Fruit fly (Drosophila melanogaster) whole organism, embryonic: ENCODE results near the gene Syn1.

Experiments used
- Abd-B ChIP-seq: fragments of 200-800 bp; sonication (Bioruptor generic); optimal IDR thresholded peaks from 2 replicates; lab custom pipeline; 2018; ENCODE audit warnings: missing biosample characterization, mild to moderate bottlenecking, missing genetic modification characterization, moderate library complexity
- Antp ChIP-seq: fragments of 200-800 bp; sonication (Bioruptor generic); optimal IDR thresholded peaks from 3 replicates; lab custom pipeline; 2016; ENCODE audit warnings: missing biosample characterization, missing genetic modification characterization
- B-H2 ChIP-seq: fragments of 200-800 bp; sonication (Bioruptor generic); optimal IDR thresholded peaks from 2 replicates; lab custom pipeline; 2018; ENCODE audit warnings: missing biosample characterization, mild to moderate bottlenecking, missing genetic modification characterization
- CG10543 ChIP-seq: fragments of 200-800 bp; sonication (Bioruptor generic); optimal IDR thresholded peaks from 3 replicates; lab custom pipeline; 2017; ENCODE audit warnings: missing biosample characterization, mild to moderate bottlenecking, missing genetic modification characterization, moderate library complexity
- CG11085 ChIP-seq: fragments of 200-800 bp; sonication (Bioruptor generic); IDR thresholded peaks from 2 replicates; pipeline ENCODE4 v1.3.6; 2022; ENCODE audit warnings: missing biosample characterization, missing genetic modification characterization
- CG11504 ChIP-seq: fragments of 200-800 bp; sonication (Bioruptor generic); optimal IDR thresholded peaks from 3 replicates; lab custom pipeline; 2019; ENCODE audit warnings: missing biosample characterization, mild to moderate bottlenecking, missing genetic modification characterization, moderate library complexity
- CG12071 ChIP-seq: fragments of 200-800 bp; sonication (Bioruptor generic); optimal IDR thresholded peaks from 3 replicates; lab custom pipeline; 2018; ENCODE audit warnings: missing biosample characterization, mild to moderate bottlenecking, missing genetic modification characterization
- CG12155 ChIP-seq: fragments of 200-800 bp; sonication (Bioruptor generic); optimal IDR thresholded peaks from 3 replicates; lab custom pipeline; 2016; ENCODE audit warnings: missing biosample characterization, missing genetic modification characterization
- CG1603 ChIP-seq: fragments of 200-800 bp; sonication (Bioruptor generic); optimal IDR thresholded peaks from 2 replicates; lab custom pipeline; 2019; ENCODE audit warnings: missing biosample characterization, mild to moderate bottlenecking, missing genetic modification characterization, moderate library complexity
- CG16863 ChIP-seq: fragments of 200-800 bp; sonication (Bioruptor generic); optimal IDR thresholded peaks from 3 replicates; lab custom pipeline; 2016; ENCODE audit warnings: missing biosample characterization, missing genetic modification characterization
- CG17361 ChIP-seq: fragments of 200-800 bp; sonication (Bioruptor generic); IDR thresholded peaks from 3 replicates; pipeline ENCODE4 v1.3.6; 2022; ENCODE audit warnings: missing biosample characterization, missing genetic modification characterization
- CG1832 ChIP-seq: fragments of 200-800 bp; sonication (Bioruptor generic); optimal IDR thresholded peaks from 2 replicates; lab custom pipeline; 2017; ENCODE audit warnings: missing biosample characterization, mild to moderate bottlenecking, missing genetic modification characterization, inconsistent platforms
- CG18476 ChIP-seq: fragments of 200-800 bp; sonication (Bioruptor generic); optimal IDR thresholded peaks from 2 replicates; lab custom pipeline; 2016; ENCODE audit warnings: missing biosample characterization, mild to moderate bottlenecking, missing genetic modification characterization
- CG2120 ChIP-seq: fragments of 200-800 bp; sonication (Bioruptor generic); optimal IDR thresholded peaks from 3 replicates; lab custom pipeline; 2016; ENCODE audit warnings: missing biosample characterization, missing genetic modification characterization
- CG30431 ChIP-seq: fragments of 200-800 bp; sonication (Bioruptor generic); optimal IDR thresholded peaks from 2 replicates; lab custom pipeline; 2017; ENCODE audit warnings: missing biosample characterization, missing genetic modification characterization
- CG32767 ChIP-seq: fragments of 200-800 bp; sonication (Bioruptor generic); IDR thresholded peaks from 2 replicates; pipeline ENCODE4 v1.3.6; 2022; ENCODE audit warnings: missing biosample characterization, missing genetic modification characterization
- CG3995 ChIP-seq: fragments of 200-800 bp; sonication (Bioruptor generic); optimal IDR thresholded peaks from 3 replicates; lab custom pipeline; 2016; ENCODE audit warnings: missing biosample characterization, missing genetic modification characterization
- CG4282 ChIP-seq: fragments of 200-800 bp; sonication (Bioruptor generic); optimal IDR thresholded peaks from 2 replicates; lab custom pipeline; 2016; ENCODE audit warnings: missing biosample characterization, missing genetic modification characterization
- CG4360 ChIP-seq: fragments of 200-800 bp; sonication (Bioruptor generic); IDR thresholded peaks from 2 replicates; pipeline ENCODE4 v1.3.6; 2022; ENCODE audit warnings: missing biosample characterization, missing genetic modification characterization
- CG7745 ChIP-seq: fragments of 200-800 bp; sonication (Bioruptor generic); optimal IDR thresholded peaks from 2 replicates; lab custom pipeline; 2018; ENCODE audit warnings: missing biosample characterization, mild to moderate bottlenecking, missing genetic modification characterization, moderate library complexity
- CG9609 ChIP-seq: fragments of 200-800 bp; sonication (Bioruptor generic); optimal IDR thresholded peaks from 3 replicates; lab custom pipeline; 2016; ENCODE audit warnings: missing biosample characterization, missing genetic modification characterization
- CG9876 ChIP-seq: fragments of 200-800 bp; sonication (Bioruptor generic); optimal IDR thresholded peaks from 2 replicates; lab custom pipeline; 2016; ENCODE audit warnings: missing biosample characterization, missing genetic modification characterization
- CG9932 ChIP-seq: fragments of 200-800 bp; sonication (Bioruptor generic); IDR thresholded peaks from 2 replicates; pipeline ENCODE4 v1.3.6; 2022; ENCODE audit warnings: missing biosample characterization, missing genetic modification characterization
- Doc2 ChIP-seq: fragments of 200-800 bp; sonication (Bioruptor generic); IDR thresholded peaks from 2 replicates; pipeline ENCODE4 v1.3.6; 2022; ENCODE audit warnings: missing biosample characterization, missing genetic modification characterization
- Drgx ChIP-seq: fragments of 200-800 bp; sonication (Bioruptor generic); IDR thresholded peaks from 2 replicates; pipeline ENCODE4 v1.3.6; 2022; ENCODE audit warnings: missing biosample characterization, missing genetic modification characterization
- HLH3B ChIP-seq: fragments of 200-800 bp; sonication (Bioruptor generic); IDR thresholded peaks from 2 replicates; pipeline ENCODE4 v1.3.6; 2022; ENCODE audit warnings: missing biosample characterization, missing genetic modification characterization
- Lim3 ChIP-seq: fragments of 200-800 bp; sonication (Bioruptor generic); IDR thresholded peaks from 2 replicates; pipeline ENCODE4 v1.3.6; 2022; ENCODE audit warnings: missing biosample characterization, missing genetic modification characterization
- Nf-YA ChIP-seq: fragments of 200-800 bp; sonication (Bioruptor generic); IDR thresholded peaks from 2 replicates; pipeline ENCODE4 v1.3.6; 2022; ENCODE audit warnings: missing biosample characterization, missing genetic modification characterization
- Taf1 ChIP-seq: fragments of 200-800 bp; sonication (Bioruptor generic); IDR thresholded peaks from 2 replicates; pipeline ENCODE4 v1.3.6; 2022; ENCODE audit warnings: missing biosample characterization, missing genetic modification characterization
- Xrp1 ChIP-seq: fragments of 200-800 bp; sonication (Bioruptor generic); IDR thresholded peaks from 2 replicates; pipeline ENCODE4 v1.3.6; 2022; ENCODE audit warnings: missing biosample characterization, missing genetic modification characterization
- bigmax ChIP-seq: fragments of 200-800 bp; sonication (Bioruptor generic); optimal IDR thresholded peaks from 2 replicates; lab custom pipeline; 2018; ENCODE audit warnings: missing biosample characterization, mild to moderate bottlenecking, missing genetic modification characterization
- bowl ChIP-seq: fragments of 200-800 bp; sonication (Bioruptor generic); IDR thresholded peaks from 2 replicates; pipeline ENCODE4 v1.3.6; 2022; ENCODE audit warnings: missing biosample characterization, missing genetic modification characterization
- chif ChIP-seq, 2 experiments: fragments of 200-800 bp; sonication (Bioruptor generic); optimal IDR thresholded peaks; 3 replicates each; lab custom pipeline; 2016; ENCODE audit warnings: missing biosample characterization in 2 of 2, missing genetic modification characterization in 2 of 2
- croc ChIP-seq: fragments of 200-800 bp; sonication (Bioruptor generic); conservative IDR thresholded peaks from 3 replicates; pipeline ENCODE4 v1.3.6; 2022; ENCODE audit warnings: missing biosample characterization, missing genetic modification characterization
- dan ChIP-seq: fragments of 200-800 bp; sonication (Bioruptor generic); IDR thresholded peaks from 2 replicates; pipeline ENCODE4 v1.3.6; 2022; ENCODE audit warnings: missing biosample characterization, missing genetic modification characterization
- dimm ChIP-seq: fragments of 200-800 bp; sonication (Bioruptor generic); IDR thresholded peaks from 2 replicates; pipeline ENCODE4 v1.3.6; 2022; ENCODE audit warnings: missing biosample characterization, missing genetic modification characterization
- grau ChIP-seq: fragments of 200-800 bp; optimal IDR thresholded peaks from 3 replicates; lab custom pipeline; 2019; ENCODE audit warnings: missing biosample characterization, mild to moderate bottlenecking, missing genetic modification characterization, moderate library complexity
- hth ChIP-seq: fragments of >200 bp; optimal IDR thresholded peaks from 2 replicates; lab custom pipeline; 2017; ENCODE audit warnings: inconsistent platforms
- knrl ChIP-seq: fragments of 200-800 bp; sonication (Bioruptor generic); IDR thresholded peaks from 3 replicates; pipeline ENCODE4 v1.3.6; 2022; ENCODE audit warnings: missing biosample characterization, missing genetic modification characterization; ENCODE audit not compliant: partially characterized antibody
- mld ChIP-seq: fragments of 200-800 bp; sonication (Bioruptor generic); IDR thresholded peaks from 3 replicates; pipeline ENCODE4 v1.3.6; 2022; ENCODE audit warnings: missing biosample characterization, missing genetic modification characterization; ENCODE audit not compliant: partially characterized antibody
- oc ChIP-seq: fragments of 200-800 bp; sonication (Bioruptor generic); optimal IDR thresholded peaks from 2 replicates; lab custom pipeline; 2018; ENCODE audit warnings: missing biosample characterization, mild to moderate bottlenecking, missing genetic modification characterization, moderate library complexity
- otp ChIP-seq: fragments of 200-800 bp; sonication (Bioruptor generic); IDR thresholded peaks from 3 replicates; pipeline ENCODE4, ENCODE4 v1.3.6; 2022; ENCODE audit warnings: missing biosample characterization, missing genetic modification characterization
- pan ChIP-seq, 4 experiments: fragments of >200 bp in 3 of 4; fragments of 200-800 bp in 1 of 4; sonication (Bioruptor generic) in 1 of 4; optimal IDR thresholded peaks in 3 of 4; IDR thresholded peaks in 1 of 4; 2 replicates each; pipeline versions ENCODE4 v1.3.6 to Lab custom; 2017 to 2022; ENCODE audit warnings: missing biosample characterization in 2 of 4, missing genetic modification characterization in 2 of 4, mixed read lengths in 1 of 4
- sens-2 ChIP-seq: fragments of 200-800 bp; sonication (Bioruptor generic); IDR thresholded peaks from 2 replicates; pipeline ENCODE4 v1.3.6; 2022; ENCODE audit warnings: missing biosample characterization, missing genetic modification characterization
- sima ChIP-seq: fragments of 200-800 bp; sonication (Bioruptor generic); optimal IDR thresholded peaks from 2 replicates; lab custom pipeline; 2016; ENCODE audit warnings: missing biosample characterization, missing genetic modification characterization
- sna ChIP-seq: fragments of 200-800 bp; sonication (Bioruptor generic); IDR thresholded peaks from 2 replicates; pipeline ENCODE4 v1.3.6; 2022; ENCODE audit warnings: missing biosample characterization, missing genetic modification characterization; ENCODE audit not compliant: partially characterized antibody
- sqz ChIP-seq: fragments of 200-800 bp; sonication (Bioruptor generic); optimal IDR thresholded peaks from 3 replicates; lab custom pipeline; 2018; ENCODE audit warnings: missing biosample characterization, mild to moderate bottlenecking, missing genetic modification characterization
- ssp ChIP-seq: fragments of 200-800 bp; sonication (Bioruptor generic); IDR thresholded peaks from 2 replicates; pipeline ENCODE4 v1.3.6; 2022; ENCODE audit warnings: missing biosample characterization, missing genetic modification characterization
- tap ChIP-seq: fragments of 200-800 bp; optimal IDR thresholded peaks from 3 replicates; lab custom pipeline; 2019; ENCODE audit warnings: missing biosample characterization, mild to moderate bottlenecking, missing genetic modification characterization, moderate library complexity
- wor ChIP-seq: fragments of 200-800 bp; sonication (Bioruptor generic); IDR thresholded peaks from 2 replicates; pipeline ENCODE4 v1.3.6; 2022; ENCODE audit warnings: missing biosample characterization, missing genetic modification characterization

Syn1 gene

DNA sequence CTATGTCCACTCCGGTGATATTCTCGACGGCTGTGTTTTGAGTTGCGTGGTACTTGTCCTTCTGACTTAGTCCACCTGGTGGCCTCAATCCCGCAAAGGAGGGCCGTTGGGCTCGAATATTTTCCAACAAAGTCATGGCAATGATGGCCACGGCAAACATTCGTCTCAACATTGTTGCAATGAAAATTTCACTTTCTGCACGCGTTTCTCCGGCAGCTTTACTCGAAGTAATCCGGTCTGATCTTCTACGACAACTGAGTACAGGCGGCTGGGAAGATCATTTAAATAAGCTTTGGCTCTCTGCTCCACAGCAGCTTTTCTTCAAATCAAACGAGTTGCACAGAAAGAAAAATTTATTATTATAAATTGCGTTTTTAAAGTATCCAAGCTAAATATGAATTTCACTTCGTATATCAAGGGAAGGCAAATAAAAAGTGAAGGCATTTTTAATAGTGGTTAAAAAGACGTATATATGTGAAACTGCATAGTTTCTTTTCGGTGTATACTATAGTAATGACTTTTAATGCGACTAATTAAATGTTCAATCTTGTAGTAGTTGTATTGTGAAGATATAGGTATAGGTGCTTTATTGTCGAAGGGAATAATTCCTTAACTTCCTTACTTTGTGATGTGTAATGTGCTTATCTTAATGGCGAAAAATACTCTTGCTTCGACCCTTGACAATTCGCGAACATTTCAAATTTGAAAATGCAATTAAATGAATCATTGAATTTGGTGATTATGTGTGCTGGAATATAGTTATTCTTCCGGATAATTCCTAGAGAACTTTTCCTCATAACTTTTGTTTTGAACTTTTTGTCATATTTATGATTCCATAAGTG is 31.9 kb downstream of the Syn1 start, which contains the start of gene CG14567 (continued):
- TF ChIP-seq CG4282 (GFP tag; lab: Kevin White, UChicago) (no peak), CG9609 (no peak), Nf-YA (GFP tag; lab: Robert Waterston, UW) (no peak), CG12155 (GFP tag; lab: Kevin White, UChicago) (no peak), knrl (GFP tag; lab: Robert Waterston, UW) (no peak), Xrp1 (GFP tag; lab: Robert Waterston, UW) (peak; percentile 45; the same call in 1 of the 2 replicates), grau (tag; lab: Kevin White, UChicago) (peak; percentile 30), Antp (GFP tag; lab: Kevin White, UChicago) (no peak), CG12071 (GFP tag; lab: Kevin White, UChicago) (no peak), sima (GFP tag; lab: Kevin White, UChicago) (no peak), tap (tag; lab: Kevin White, UChicago) (peak; percentile 8), bigmax (GFP tag; lab: Kevin White, UChicago) (no peak), dimm (GFP tag; lab: Robert Waterston, UW) (no peak), CG3995 (GFP tag; lab: Kevin White, UChicago) (no peak), wor (GFP tag; lab: Robert Waterston, UW) (no peak), CG1603 (tag; lab: Kevin White, UChicago) (no peak), mld (GFP tag; lab: Robert Waterston, UW) (no peak), ssp (GFP tag; lab: Robert Waterston, UW) (no peak), CG11504 (tag; lab: Kevin White, UChicago) (peak; percentile 71), CG9876 (no peak), CG2120 (GFP tag; lab: Kevin White, UChicago) (no peak), chif (GFP tag; optimal IDR thresholded peaks at IDR 0.05; lab: Kevin White, UChicago) (no peak), otp (GFP tag; lab: Robert Waterston, UW) (no peak), CG7745 (no peak), CG9932 (GFP tag; lab: Robert Waterston, UW) (peak; percentile 44; the same call in 1 of the 2 replicates), sna (no peak), croc (GFP tag; lab: Robert Waterston, UW) (no peak; the same call in 2 of the 3 replicates), B-H2 (GFP tag; lab: Kevin White, UChicago) (no peak), sens-2 (no peak), CG10543 (no peak), HLH3B (peak; percentile 55), Lim3 (GFP tag; lab: Robert Waterston, UW) (no peak), CG11085 (no peak), Abd-B (GFP tag; lab: Kevin White, UChicago) (peak; percentile 56), dan (no peak), CG1832 (GFP tag; lab: Kevin White, UChicago) (no peak), Taf1 (GFP tag; lab: Robert Waterston, UW) (no peak), CG4360 (GFP tag; lab: Robert Waterston, UW) (no peak), CG30431 (GFP tag; lab: Kevin White, UChicago) (no peak), oc (tag; lab: Kevin White, UChicago) (peak; percentile 65), CG32767 (GFP tag; lab: Robert Waterston, UW) (peak; percentile 34; the same call in 1 of the 2 replicates), CG18476 (GFP tag; lab: Kevin White, UChicago) (no peak), CG17361 (0 out of 3 replicates have a peak, but pooled peaks have one; percentile 10), pan (optimal IDR thresholded peaks at IDR 0.05; lab: Kevin White, UChicago) (no peak), pan (GFP tag; optimal IDR thresholded peaks at IDR 0.05 in 1 of 2, IDR thresholded peaks at IDR 0.05 in 1 of 2) (peak in 1 of 2 experiments; percentile 64), Drgx (GFP tag; lab: Robert Waterston, UW) (peak; percentile 83), Doc2 (GFP tag; lab: Robert Waterston, UW) (no peak), CG16863 (GFP tag; lab: Kevin White, UChicago) (no peak), hth (lab: Kevin White, UChicago) (no peak), bowl (no peak), sqz (no peak)
